Worm (Caenorhabditis elegans): Measurements from ENCODE around the gene B0393.5.

B0393.5 gene

DNA sequence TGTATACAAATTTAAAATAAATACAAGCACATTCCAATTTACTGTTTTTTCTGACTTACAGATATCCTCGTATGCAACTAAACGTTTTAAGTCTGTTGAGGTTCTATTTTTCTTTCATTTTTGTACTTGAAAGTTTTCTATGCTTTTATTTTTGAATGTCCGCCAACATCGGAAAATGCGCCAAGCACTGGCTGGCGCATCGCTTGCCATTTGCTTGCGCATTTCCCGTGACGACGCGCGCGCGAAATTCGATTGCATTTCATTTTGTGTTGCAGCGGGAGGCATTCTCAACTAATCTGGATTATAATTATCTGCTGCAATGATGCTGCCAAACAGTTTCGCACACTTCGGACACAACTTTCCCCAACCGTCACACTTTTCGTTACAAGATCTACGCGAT is 8.6 kb upstream of the B0393.5 start, which contains the start of gene fbxl-2 (continued):
- TF ChIP-seq ztf-4 (tag; optimal IDR thresholded peaks at IDR 0.05) = peak; percentile 91
- TF ChIP-seq egl-27 (tag; optimal IDR thresholded peaks at IDR 0.05) = no peak
- TF ChIP-seq fkh-8 (tag; optimal IDR thresholded peaks at IDR 0.05) = peak; percentile 96
- TF ChIP-seq rnt-1 (tag; optimal IDR thresholded peaks at IDR 0.05) = peak; percentile 99
- peak; percentile 92 to 100 for TF ChIP-seq efl-1 (optimal IDR thresholded peaks at IDR 0.05)
- TF ChIP-seq efl-1 (GFP tag; optimal IDR thresholded peaks at IDR 0.05 in 1 of 2) = peak; percentile 99 to 100
- TF ChIP-seq mep-1 (tag; optimal IDR thresholded peaks at IDR 0.05) = peak; percentile 97
- peak in 1 of 2 experiments; percentile 79 for TF ChIP-seq mdl-1 (tag; optimal IDR thresholded peaks at IDR 0.05)
- TF ChIP-seq lin-39 (tag; optimal IDR thresholded peaks at IDR 0.05) = peak; percentile 85
- peak; percentile 97 to 99 (median 98) for TF ChIP-seq ceh-82 (tag; optimal IDR thresholded peaks at IDR 0.05)
- peak; percentile 89 for TF ChIP-seq egl-13 (tag; optimal IDR thresholded peaks at IDR 0.05)
- peak; percentile 47 for TF ChIP-seq aha-1 (tag; optimal IDR thresholded peaks at IDR 0.05)
- no peak for TF ChIP-seq vab-15 (tag; optimal IDR thresholded peaks at IDR 0.05)
- peak; percentile 73 for TF ChIP-seq unc-98 (GFP tag; IDR thresholded peaks at IDR 0.05)
- TF ChIP-seq efl-3 (GFP tag; optimal IDR thresholded peaks at IDR 0.05) = peak; percentile 33
- peak; percentile 97 for TF ChIP-seq isw-1 (GFP tag; IDR thresholded peaks at IDR 0.05)
- peak; percentile 95 for TF ChIP-seq dsc-1 (tag; optimal IDR thresholded peaks at IDR 0.05)
- no peak for TF ChIP-seq unc-30 (tag; optimal IDR thresholded peaks at IDR 0.05)
- TF ChIP-seq Y116A8C.19 (tag; optimal IDR thresholded peaks at IDR 0.05; ENCODE audit: borderline replicate concordance) = no peak
- peak; percentile 82 for TF ChIP-seq lir-3 (tag; optimal IDR thresholded peaks at IDR 0.05; ENCODE audit: poor library complexity)
- peak; percentile 79 for TF ChIP-seq F16B12.6 (tag; optimal IDR thresholded peaks at IDR 0.05)
- peak; percentile 98 for TF ChIP-seq nhr-47 (tag; optimal IDR thresholded peaks at IDR 0.05)
- TF ChIP-seq nhr-84 (tag; optimal IDR thresholded peaks at IDR 0.05) = no peak
- TF ChIP-seq nhr-12 (tag; optimal IDR thresholded peaks at IDR 0.05) = peak; percentile 3
- peak; percentile 99 to 100 (median 100) for TF ChIP-seq dpl-1 (GFP tag; optimal IDR thresholded peaks at IDR 0.05)
- TF ChIP-seq hlh-17 (GFP tag; optimal IDR thresholded peaks at IDR 0.05; ENCODE audit: borderline replicate concordance) = no peak
- peak; percentile 85 for TF ChIP-seq nhr-11 (tag; optimal IDR thresholded peaks at IDR 0.05)
- peak; percentile 41 for TF ChIP-seq ceh-90 (tag; optimal IDR thresholded peaks at IDR 0.05)
- TF ChIP-seq irx-1 (tag; optimal IDR thresholded peaks at IDR 0.05) = peak; percentile 93
- TF ChIP-seq elt-3 (tag; optimal IDR thresholded peaks at IDR 0.05) = peak in 5 of 6 experiments; percentile 55 to 96 (median 88)
- TF ChIP-seq nhr-28 (tag; optimal IDR thresholded peaks at IDR 0.05) = no peak
- TF ChIP-seq snu-23 (GFP tag; optimal IDR thresholded peaks at IDR 0.05) = peak; percentile 98
- no peak for TF ChIP-seq tlp-1 (tag; optimal IDR thresholded peaks at IDR 0.05)
- TF ChIP-seq nhr-20 (tag; optimal IDR thresholded peaks at IDR 0.05) = peak; percentile 95
- TF ChIP-seq pax-3 (tag; optimal IDR thresholded peaks at IDR 0.05) = peak; percentile 91
- peak; percentile 80 for TF ChIP-seq C34B4.2 (tag; optimal IDR thresholded peaks at IDR 0.05)
- no peak for TF ChIP-seq alr-1 (tag; optimal IDR thresholded peaks at IDR 0.05; ENCODE audit: borderline replicate concordance)

DNA sequence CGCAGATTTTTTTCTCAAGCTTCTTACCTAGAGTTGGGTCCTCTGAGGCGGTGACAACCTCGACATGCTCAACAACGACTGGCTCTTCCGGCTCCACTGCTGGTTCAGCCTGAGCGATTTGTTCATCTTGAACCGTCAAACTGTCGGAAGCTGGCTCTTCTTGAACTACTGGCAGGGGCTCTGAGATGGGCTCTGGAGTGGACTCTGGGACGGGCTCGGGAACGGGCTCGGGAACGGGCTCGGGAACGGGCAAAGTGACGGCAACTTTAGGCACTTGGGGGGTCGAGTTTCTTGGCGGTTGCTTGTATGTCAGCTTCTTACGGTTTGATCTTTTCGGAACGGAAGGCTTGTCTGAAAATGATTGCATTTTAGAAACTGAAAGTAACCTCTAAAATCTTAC is 2.7 kb upstream of the B0393.5 start:
- TF ChIP-seq lin-15B (tag; optimal IDR thresholded peaks at IDR 0.05) (no peak), efl-1 (optimal IDR thresholded peaks at IDR 0.05) (no peak), efl-1 (GFP tag; optimal IDR thresholded peaks at IDR 0.05 in 1 of 2) (peak in 1 of 2 experiments; percentile 25)

- TF ChIP-seq lir-3 (tag; optimal IDR thresholded peaks at IDR 0.05; ENCODE audit: poor library complexity) = no peak
- TF ChIP-seq egl-27 (tag; optimal IDR thresholded peaks at IDR 0.05) = no peak
- TF ChIP-seq sox-4 (tag; optimal IDR thresholded peaks at IDR 0.05) = no peak
- TF ChIP-seq efl-1 (optimal IDR thresholded peaks at IDR 0.05) = no peak
- peak in 1 of 2 experiments; percentile 36 for TF ChIP-seq efl-1 (GFP tag; optimal IDR thresholded peaks at IDR 0.05 in 1 of 2)
- no peak for TF ChIP-seq skn-1 (tag; optimal IDR thresholded peaks at IDR 0.05)
- no peak for TF ChIP-seq hpl-2 (GFP tag; optimal IDR thresholded peaks at IDR 0.05)
Observed at ce11 chrIII:4763509-4763908, 2.1 kb upstream of the B0393.5 start, which contains the start of gene B0393.4. TSS of gene B0393.4 (minus strand) at chrIII:4763609.

Measured in whole organism, L1 larva.